Worm (Caenorhabditis elegans): Measurements from ENCODE around the gene srab-1.

Gene srab-1

DNA sequence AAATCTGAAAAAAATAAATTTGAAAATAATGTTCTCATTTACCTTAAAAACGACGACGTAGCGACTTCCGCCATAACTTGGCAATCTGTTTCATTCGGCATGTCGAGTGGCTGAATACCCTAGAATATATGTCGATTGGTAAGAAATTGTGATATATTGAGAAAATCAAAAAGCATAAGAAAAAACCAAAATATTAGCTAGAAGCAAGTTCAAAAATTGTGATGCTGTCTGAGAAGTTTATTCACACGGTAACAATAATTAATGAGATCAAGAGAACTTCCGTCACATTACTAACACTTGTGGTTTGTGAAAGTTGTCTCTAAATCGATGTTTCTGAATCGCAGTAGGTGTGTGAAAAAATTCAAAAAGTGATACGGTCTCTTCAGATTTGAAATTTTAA is at the start of gene srab-1:
TSS of gene srab-1 (minus strand) at position 101 of the 400 bp plus-strand sequence.
- TF ChIP-seq K02D7.2 (tag; optimal IDR thresholded peaks at IDR 0.05) (no peak), K09A11.1 (tag; optimal IDR thresholded peaks at IDR 0.05; ENCODE audit: insufficient read depth) (no peak), ceh-34 (tag; optimal IDR thresholded peaks at IDR 0.05) (no peak), tbx-2 (tag; optimal IDR thresholded peaks at IDR 0.05) (no peak), syd-9 (tag; optimal IDR thresholded peaks at IDR 0.05) (no peak), ref-2 (tag; optimal IDR thresholded peaks at IDR 0.05) (no peak), ztf-16 (tag; optimal IDR thresholded peaks at IDR 0.05) (no peak), sox-4 (tag; optimal IDR thresholded peaks at IDR 0.05) (no peak), hlh-30 (tag; optimal IDR thresholded peaks at IDR 0.05; ENCODE audit: insufficient read depth) (no peak)

DNA sequence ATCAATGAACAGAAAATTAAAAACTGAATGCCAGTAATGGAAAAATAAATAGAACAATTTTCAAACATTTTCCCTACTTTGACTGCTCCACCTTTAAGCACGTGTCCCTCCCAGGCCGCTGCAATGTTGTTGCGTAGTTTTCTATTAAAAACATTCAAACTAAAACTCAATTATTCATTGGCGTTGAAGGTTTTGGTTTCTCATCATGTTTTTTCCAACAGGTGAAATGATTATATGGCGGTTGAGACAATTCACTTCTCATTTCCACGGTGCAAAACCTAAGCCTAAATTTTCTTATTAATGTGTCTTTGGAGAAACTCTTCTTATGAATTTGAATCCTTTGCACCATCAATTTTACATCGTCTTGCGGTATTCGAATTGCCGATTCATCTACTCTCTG is 49.0 kb upstream of the srab-1 start, which contains the start of gene srh-130:
TSS of gene srh-130 (plus strand) at position 301 of the 400 bp plus-strand sequence.
- no peak for TF ChIP-seq K09A11.1 (tag; optimal IDR thresholded peaks at IDR 0.05; ENCODE audit: insufficient read depth)
- no peak for TF ChIP-seq sox-4 (tag; optimal IDR thresholded peaks at IDR 0.05)
- TF ChIP-seq ceh-30 (tag; optimal IDR thresholded peaks at IDR 0.05): no peak
- TF ChIP-seq dmd-4 (tag; optimal IDR thresholded peaks at IDR 0.05; ENCODE audit: borderline replicate concordance): no peak
- no peak for TF ChIP-seq tbx-7 (tag; optimal IDR thresholded peaks at IDR 0.05)
- TF ChIP-seq pat-9 (tag; optimal IDR thresholded peaks at IDR 0.05): no peak
- no peak for TF ChIP-seq T23F11.4 (GFP tag; optimal IDR thresholded peaks at IDR 0.05)
- TF ChIP-seq sox-2 (GFP tag; IDR thresholded peaks at IDR 0.05): no peak
- TF ChIP-seq syd-9 (tag; optimal IDR thresholded peaks at IDR 0.05): no peak
- no peak for TF ChIP-seq elt-2 (tag; optimal IDR thresholded peaks at IDR 0.05)
- TF ChIP-seq pha-2 (tag; optimal IDR thresholded peaks at IDR 0.05): no peak
- no peak for TF ChIP-seq ceh-31 (tag; optimal IDR thresholded peaks at IDR 0.05)
- no peak for TF ChIP-seq odd-2 (tag; optimal IDR thresholded peaks at IDR 0.05)
- no peak for TF ChIP-seq ceh-45 (GFP tag; IDR thresholded peaks at IDR 0.05)
- no peak for TF ChIP-seq nfya-1 (tag; optimal IDR thresholded peaks at IDR 0.05)
- TF ChIP-seq fkh-6 (tag; optimal IDR thresholded peaks at IDR 0.05): no peak
- no peak for TF ChIP-seq C38D4.7 (GFP tag; optimal IDR thresholded peaks at IDR 0.05)
- TF ChIP-seq ceh-2 (tag; optimal IDR thresholded peaks at IDR 0.05): no peak
- TF ChIP-seq ahr-1 (tag; optimal IDR thresholded peaks at IDR 0.05): no peak

DNA sequence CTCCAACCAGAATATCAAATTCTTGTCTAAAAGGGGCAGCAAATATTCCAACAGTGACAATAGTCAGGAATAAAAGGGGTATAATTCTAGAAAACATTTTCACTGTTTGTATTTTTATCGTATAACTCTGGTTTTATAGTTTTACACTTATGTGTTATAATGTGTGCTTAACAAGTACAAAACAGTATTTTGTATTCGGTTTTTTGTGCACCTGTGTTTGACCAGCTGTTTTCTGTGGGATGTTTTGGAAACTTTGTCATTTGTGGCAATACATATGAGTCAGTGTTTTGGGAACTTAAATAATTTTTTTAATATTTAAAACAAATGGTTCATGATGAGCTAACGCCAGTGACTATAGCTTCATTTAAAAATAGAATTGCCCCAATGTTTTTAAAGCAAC is 44.5 kb upstream of the srab-1 start, which contains the start of gene F14F9.6:
TSS of gene F14F9.6 (minus strand) at position 101 of the 400 bp plus-strand sequence.
- TF ChIP-seq lim-6 (tag; optimal IDR thresholded peaks at IDR 0.05): no peak
- no peak for TF ChIP-seq fkh-6 (tag; optimal IDR thresholded peaks at IDR 0.05)
- TF ChIP-seq hlh-30 (tag; optimal IDR thresholded peaks at IDR 0.05; ENCODE audit: insufficient read depth): no peak
- TF ChIP-seq odd-2 (tag; optimal IDR thresholded peaks at IDR 0.05): no peak
- no peak for TF ChIP-seq ama-1 (optimal IDR thresholded peaks at IDR 0.05)
- TF ChIP-seq madf-2 (tag; optimal IDR thresholded peaks at IDR 0.05): no peak
- TF ChIP-seq elt-2 (tag; optimal IDR thresholded peaks at IDR 0.05): no peak
- TF ChIP-seq pros-1 (tag; optimal IDR thresholded peaks at IDR 0.05): no peak

DNA sequence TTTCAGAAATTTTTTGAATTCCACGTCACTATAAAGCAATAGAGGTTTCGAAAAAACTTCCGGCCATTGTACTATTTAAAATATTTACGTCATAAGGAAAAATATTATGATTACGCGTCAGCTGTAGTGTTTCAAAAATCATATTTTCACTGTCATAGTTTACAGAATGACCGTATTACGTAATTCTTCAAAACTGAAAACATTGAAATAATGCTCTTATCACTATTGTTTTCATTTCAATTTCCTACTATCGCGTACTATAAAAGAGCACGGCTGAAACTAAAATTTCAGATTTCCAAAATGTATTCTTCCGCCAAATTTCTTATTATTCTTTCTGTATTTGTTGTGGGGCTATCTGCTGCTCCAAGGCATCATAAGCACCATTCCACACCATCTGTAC is 42.6 kb upstream of the srab-1 start, which contains the start of gene F14F9.2:
TSS of gene F14F9.2 (plus strand) at position 301 of the 400 bp plus-strand sequence.
- TF ChIP-seq F13H6.1 (tag; optimal IDR thresholded peaks at IDR 0.05): no peak
- no peak for TF ChIP-seq madf-2 (tag; optimal IDR thresholded peaks at IDR 0.05)
- no peak for TF ChIP-seq hlh-8 (tag; optimal IDR thresholded peaks at IDR 0.05)
- TF ChIP-seq ceh-30 (tag; optimal IDR thresholded peaks at IDR 0.05): no peak
- no peak for TF ChIP-seq rnt-1 (tag; optimal IDR thresholded peaks at IDR 0.05)
- TF ChIP-seq dve-1 (tag; optimal IDR thresholded peaks at IDR 0.05): no peak
- TF ChIP-seq ttx-3 (tag; optimal IDR thresholded peaks at IDR 0.05): no peak
- TF ChIP-seq syd-9 (tag; optimal IDR thresholded peaks at IDR 0.05): no peak
- TF ChIP-seq ref-2 (tag; optimal IDR thresholded peaks at IDR 0.05): no peak
- TF ChIP-seq T23F11.4 (GFP tag; optimal IDR thresholded peaks at IDR 0.05): no peak
- no peak for TF ChIP-seq zip-5 (tag; optimal IDR thresholded peaks at IDR 0.05)
- TF ChIP-seq tbx-7 (tag; optimal IDR thresholded peaks at IDR 0.05): no peak
- TF ChIP-seq odd-2 (tag; optimal IDR thresholded peaks at IDR 0.05): no peak
- TF ChIP-seq ceh-22 (tag; optimal IDR thresholded peaks at IDR 0.05): no peak
- no peak for TF ChIP-seq C38D4.7 (GFP tag; optimal IDR thresholded peaks at IDR 0.05)
- no peak for TF ChIP-seq lin-11 (tag; optimal IDR thresholded peaks at IDR 0.05)

Measured in whole organism, late embryonic.